Worm (Caenorhabditis elegans): ENCODE measurements around the gene C49H3.3.

DNA sequence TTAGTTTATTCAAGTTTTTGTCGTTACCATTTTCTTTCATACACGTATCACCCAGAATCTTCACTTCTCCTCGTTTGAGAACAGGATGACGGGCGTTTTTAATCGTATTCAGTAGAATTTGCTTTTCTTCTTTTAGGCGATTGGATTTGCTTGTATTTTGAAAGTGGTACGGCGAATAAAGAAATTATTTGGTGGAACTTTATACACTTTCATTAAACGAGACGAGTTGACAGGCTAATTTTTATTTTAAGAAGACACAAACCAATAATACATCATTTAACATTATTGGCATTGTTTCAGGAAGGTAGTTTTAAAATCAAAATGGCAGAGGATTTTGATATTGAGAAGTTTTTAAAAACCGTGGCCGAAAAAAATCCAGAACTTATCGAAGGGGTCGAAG lies 9.2 kb upstream of the C49H3.3 start, which contains the start of gene C49H3.4:
- TF ChIP-seq egl-44 (GFP tag; IDR thresholded peaks at IDR 0.05) (no peak), mel-28 (tag; optimal IDR thresholded peaks at IDR 0.05; ENCODE audit: borderline replicate concordance) (no peak), ZK185.1 (tag; optimal IDR thresholded peaks at IDR 0.05; ENCODE audit: poor library complexity, severe bottlenecking) (no peak), bed-2 (GFP tag; IDR thresholded peaks at IDR 0.05) (no peak), ceh-58 (GFP tag; IDR thresholded peaks at IDR 0.05) (no peak), F22D6.2 (tag; optimal IDR thresholded peaks at IDR 0.05) (no peak), dox-1 (GFP tag; IDR thresholded peaks at IDR 0.05) (no peak), unc-62 (GFP tag; optimal IDR thresholded peaks at IDR 0.05) (no peak), pha-4 (tag; optimal IDR thresholded peaks at IDR 0.05) (no peak)

Data from whole organism, young adult.